Fruit fly (Drosophila melanogaster) whole organism, embryonic: Measurements from ENCODE around the gene CG15286.
A peak's percentile ranks its signal among the peaks of the same experiment; 100 is the strongest.

Experiments used
- CG10366 ChIP-seq: fragments of 200-800 bp; sonication (Bioruptor generic); IDR thresholded peaks from 2 replicates; pipeline ENCODE4 v1.3.6; 2022; ENCODE audit warnings: missing biosample characterization, missing genetic modification characterization
- CG11398 ChIP-seq: fragments of 200-800 bp; sonication (Bioruptor generic); optimal IDR thresholded peaks from 2 replicates; lab custom pipeline; 2016; ENCODE audit warnings: missing biosample characterization, missing genetic modification characterization
- CG11560 ChIP-seq: fragments of 200-800 bp; sonication (Bioruptor generic); IDR thresholded peaks from 3 replicates; pipeline ENCODE4 v1.3.6; 2022; ENCODE audit warnings: missing biosample characterization, missing genetic modification characterization
- CG11695 ChIP-seq: fragments of 200-800 bp; sonication (Bioruptor generic); IDR thresholded peaks from 3 replicates; pipeline ENCODE4 v1.3.6; 2022; ENCODE audit warnings: missing biosample characterization, missing genetic modification characterization
- CG12219 ChIP-seq: fragments of 200-800 bp; sonication (Bioruptor generic); optimal IDR thresholded peaks from 3 replicates; lab custom pipeline; 2018; ENCODE audit warnings: missing biosample characterization, mild to moderate bottlenecking, missing genetic modification characterization
- CG15479 ChIP-seq: fragments of 200-800 bp; sonication (Bioruptor generic); optimal IDR thresholded peaks from 3 replicates; lab custom pipeline; 2019; ENCODE audit warnings: missing biosample characterization, mild to moderate bottlenecking, missing genetic modification characterization, moderate library complexity
- CG15696 ChIP-seq: fragments of 200-800 bp; sonication (Bioruptor generic); optimal IDR thresholded peaks from 2 replicates; lab custom pipeline; 2019; ENCODE audit warnings: missing biosample characterization, mild to moderate bottlenecking, missing genetic modification characterization, moderate library complexity
- CG17912 ChIP-seq: fragments of 200-800 bp; sonication (Bioruptor generic); optimal IDR thresholded peaks from 2 replicates; lab custom pipeline; 2018; ENCODE audit warnings: missing biosample characterization, mild to moderate bottlenecking, missing genetic modification characterization
- CG18619 ChIP-seq: fragments of 200-800 bp; sonication (Bioruptor generic); optimal IDR thresholded peaks from 3 replicates; lab custom pipeline; 2017; ENCODE audit warnings: missing biosample characterization, mild to moderate bottlenecking, missing genetic modification characterization
- CG31224 ChIP-seq: fragments of 200-800 bp; sonication (Bioruptor generic); IDR thresholded peaks from 2 replicates; pipeline ENCODE4 v1.3.6; 2022; ENCODE audit warnings: missing biosample characterization, missing genetic modification characterization
- CG31441 ChIP-seq: fragments of 200-800 bp; sonication (Bioruptor generic); IDR thresholded peaks from 2 replicates; pipeline ENCODE4 v1.3.6; 2022; ENCODE audit warnings: missing biosample characterization, missing genetic modification characterization
- CG34376 ChIP-seq: fragments of 200-800 bp; sonication (Bioruptor generic); optimal IDR thresholded peaks from 2 replicates; lab custom pipeline; 2018; ENCODE audit warnings: missing biosample characterization, mild to moderate bottlenecking, missing genetic modification characterization
- CG4328 ChIP-seq: fragments of 200-800 bp; sonication (Bioruptor generic); optimal IDR thresholded peaks from 3 replicates; lab custom pipeline; 2017; ENCODE audit warnings: missing biosample characterization, missing genetic modification reagents, missing genetic modification characterization
- CG5245 ChIP-seq: fragments of 200-800 bp; sonication (Bioruptor generic); optimal IDR thresholded peaks from 3 replicates; lab custom pipeline; 2016; ENCODE audit warnings: missing biosample characterization, missing genetic modification characterization
- CG9876 ChIP-seq: fragments of 200-800 bp; sonication (Bioruptor generic); optimal IDR thresholded peaks from 2 replicates; lab custom pipeline; 2016; ENCODE audit warnings: missing biosample characterization, missing genetic modification characterization
- Chrac-16 ChIP-seq: fragments of 200-800 bp; sonication (Bioruptor generic); optimal IDR thresholded peaks from 3 replicates; lab custom pipeline; 2016; ENCODE audit warnings: missing biosample characterization, missing genetic modification characterization
- Dek ChIP-seq: fragments of 200-800 bp; sonication (Bioruptor generic); optimal IDR thresholded peaks from 3 replicates; lab custom pipeline; 2019; ENCODE audit warnings: missing biosample characterization, mild to moderate bottlenecking, missing genetic modification characterization, moderate library complexity
- E2f2 ChIP-seq: fragments of 200-800 bp; sonication (Bioruptor generic); IDR thresholded peaks from 2 replicates; pipeline ENCODE4 v1.3.6; 2022; ENCODE audit warnings: missing biosample characterization, missing genetic modification characterization
- GATAe ChIP-seq: fragments of 200-800 bp; sonication (Bioruptor generic); conservative IDR thresholded peaks from 2 replicates; pipeline ENCODE4 v1.3.6; 2022; ENCODE audit warnings: missing biosample characterization, missing genetic modification characterization
- H15 ChIP-seq: fragments of 200-800 bp; sonication (Bioruptor generic); IDR thresholded peaks from 3 replicates; pipeline ENCODE4 v1.3.6; 2022; ENCODE audit warnings: missing biosample characterization, missing genetic modification characterization
- H2.0 ChIP-seq: fragments of 200-800 bp; sonication (Bioruptor generic); IDR thresholded peaks from 2 replicates; pipeline ENCODE4 v1.3.6; 2022; ENCODE audit warnings: missing biosample characterization, missing genetic modification characterization
- HHEX ChIP-seq: fragments of 200-800 bp; sonication (Bioruptor generic); optimal IDR thresholded peaks from 3 replicates; lab custom pipeline; 2017; ENCODE audit warnings: missing biosample characterization, mild to moderate bottlenecking, missing genetic modification characterization, missing genetic modification reagents
- HmgD ChIP-seq: fragments of 200-800 bp; sonication (Bioruptor generic); optimal IDR thresholded peaks from 3 replicates; lab custom pipeline; 2016; ENCODE audit warnings: missing biosample characterization, missing genetic modification characterization
- Hr3 ChIP-seq: fragments of 200-800 bp; sonication (Bioruptor generic); optimal IDR thresholded peaks from 3 replicates; lab custom pipeline; 2016; ENCODE audit warnings: missing biosample characterization, missing genetic modification characterization
- MBD-R2 ChIP-seq: fragments of 200-800 bp; sonication (Bioruptor generic); IDR thresholded peaks from 2 replicates; pipeline ENCODE4 v1.3.6; 2022; ENCODE audit warnings: missing biosample characterization, missing genetic modification characterization
- NK7.1 ChIP-seq: fragments of 200-800 bp; sonication (Bioruptor generic); optimal IDR thresholded peaks from 3 replicates; lab custom pipeline; 2016; ENCODE audit warnings: missing biosample characterization, missing genetic modification characterization
- Neu2 ChIP-seq: fragments of 200-800 bp; sonication (Bioruptor generic); optimal IDR thresholded peaks from 3 replicates; lab custom pipeline; 2016; ENCODE audit warnings: missing biosample characterization, missing genetic modification characterization, borderline replicate concordance
- Six4 ChIP-seq: fragments of 200-800 bp; sonication (Bioruptor generic); optimal IDR thresholded peaks from 2 replicates; lab custom pipeline; 2016; ENCODE audit warnings: missing biosample characterization, missing genetic modification characterization
- Sox102F ChIP-seq: fragments of 200-800 bp; sonication (Bioruptor generic); optimal IDR thresholded peaks from 2 replicates; lab custom pipeline; 2018; ENCODE audit warnings: missing biosample characterization, mild to moderate bottlenecking, missing genetic modification characterization, moderate library complexity
- Ssrp ChIP-seq: fragments of 200-800 bp; sonication (Bioruptor generic); optimal IDR thresholded peaks from 2 replicates; lab custom pipeline; 2018; ENCODE audit warnings: missing biosample characterization, mild to moderate bottlenecking, missing genetic modification characterization, moderate library complexity
- Usf ChIP-seq: fragments of 200-800 bp; sonication (Bioruptor generic); optimal IDR thresholded peaks from 2 replicates; lab custom pipeline; 2017; ENCODE audit warnings: missing genotype, missing biosample characterization, missing genetic modification characterization
- cato ChIP-seq: fragments of 200-800 bp; sonication (Bioruptor generic); optimal IDR thresholded peaks from 2 replicates; lab custom pipeline; 2016; ENCODE audit warnings: missing biosample characterization, missing genetic modification characterization, borderline replicate concordance
- chif ChIP-seq, 2 experiments: fragments of 200-800 bp; sonication (Bioruptor generic); optimal IDR thresholded peaks; 3 replicates each; lab custom pipeline; 2016; ENCODE audit warnings: missing biosample characterization in 2 of 2, missing genetic modification characterization in 2 of 2
- dati ChIP-seq: fragments of 200-800 bp; sonication (Bioruptor generic); IDR thresholded peaks from 2 replicates; pipeline ENCODE4 v1.3.6; 2022; ENCODE audit warnings: missing biosample characterization, missing genetic modification characterization
- dimm ChIP-seq: fragments of 200-800 bp; sonication (Bioruptor generic); IDR thresholded peaks from 2 replicates; pipeline ENCODE4 v1.3.6; 2022; ENCODE audit warnings: missing biosample characterization, missing genetic modification characterization
- ewg ChIP-seq: fragments of 200-800 bp; sonication (Bioruptor generic); optimal IDR thresholded peaks from 3 replicates; lab custom pipeline; 2017; ENCODE audit warnings: mild to moderate bottlenecking, missing biosample characterization, missing genetic modification reagents, missing genetic modification characterization
- fd96Cb ChIP-seq: fragments of 200-800 bp; sonication (Bioruptor generic); optimal IDR thresholded peaks from 2 replicates; lab custom pipeline; 2018; ENCODE audit warnings: missing biosample characterization, mild to moderate bottlenecking, missing genetic modification characterization, moderate library complexity
- gfzf ChIP-seq: fragments of 200-800 bp; sonication (Bioruptor generic); optimal IDR thresholded peaks from 2 replicates; lab custom pipeline; 2016; ENCODE audit warnings: missing biosample characterization, mild to moderate bottlenecking, missing genetic modification characterization, moderate library complexity
- gsb ChIP-seq: fragments of 200-800 bp; sonication (Bioruptor generic); IDR thresholded peaks from 2 replicates; pipeline ENCODE4 v1.3.6; 2022; ENCODE audit warnings: missing biosample characterization, missing genetic modification characterization
- insv ChIP-seq, 2 experiments: fragments of 200-800 bp; sonication (Bioruptor generic); optimal IDR thresholded peaks; 3 replicates each; lab custom pipeline; 2016 to 2018; ENCODE audit warnings: missing biosample characterization in 2 of 2, missing genetic modification characterization in 2 of 2
- kah ChIP-seq: fragments of 200-800 bp; sonication (Bioruptor generic); optimal IDR thresholded peaks from 2 replicates; lab custom pipeline; 2018; ENCODE audit warnings: missing biosample characterization, mild to moderate bottlenecking, missing genetic modification characterization
- maf-S ChIP-seq: fragments of 200-800 bp; sonication (Bioruptor generic); optimal IDR thresholded peaks from 2 replicates; lab custom pipeline; 2016; ENCODE audit warnings: missing biosample characterization, missing genetic modification characterization
- mirr ChIP-seq: fragments of 200-800 bp; sonication (Bioruptor generic); optimal IDR thresholded peaks from 3 replicates; lab custom pipeline; 2018; ENCODE audit warnings: missing biosample characterization, mild to moderate bottlenecking, missing genetic modification characterization
- pros ChIP-seq: fragments of 200-800 bp; sonication (Bioruptor generic); optimal IDR thresholded peaks from 3 replicates; lab custom pipeline; 2019; ENCODE audit warnings: missing biosample characterization, mild to moderate bottlenecking, missing genetic modification characterization, moderate library complexity
- sisA ChIP-seq: fragments of 200-800 bp; sonication (Bioruptor generic); IDR thresholded peaks from 2 replicates; pipeline ENCODE4 v1.3.6; 2022; ENCODE audit warnings: missing biosample characterization, missing genetic modification characterization
- stwl ChIP-seq: fragments of 200-800 bp; sonication (Bioruptor generic); optimal IDR thresholded peaks from 3 replicates; lab custom pipeline; 2018; ENCODE audit warnings: missing biosample characterization, mild to moderate bottlenecking, missing genetic modification characterization, moderate library complexity
- trh ChIP-seq: fragments of 200-800 bp; sonication (Bioruptor generic); optimal IDR thresholded peaks from 2 replicates; lab custom pipeline; 2016; ENCODE audit warnings: missing biosample characterization, missing genetic modification characterization
- vvl ChIP-seq: fragments of 200-800 bp; sonication (Bioruptor generic); IDR thresholded peaks from 2 replicates; pipeline ENCODE4 v1.3.6; 2022; ENCODE audit warnings: missing biosample characterization, missing genetic modification characterization
- wor ChIP-seq: fragments of 200-800 bp; sonication (Bioruptor generic); IDR thresholded peaks from 2 replicates; pipeline ENCODE4 v1.3.6; 2022; ENCODE audit warnings: missing biosample characterization, missing genetic modification characterization

The CG15286 gene

DNA sequence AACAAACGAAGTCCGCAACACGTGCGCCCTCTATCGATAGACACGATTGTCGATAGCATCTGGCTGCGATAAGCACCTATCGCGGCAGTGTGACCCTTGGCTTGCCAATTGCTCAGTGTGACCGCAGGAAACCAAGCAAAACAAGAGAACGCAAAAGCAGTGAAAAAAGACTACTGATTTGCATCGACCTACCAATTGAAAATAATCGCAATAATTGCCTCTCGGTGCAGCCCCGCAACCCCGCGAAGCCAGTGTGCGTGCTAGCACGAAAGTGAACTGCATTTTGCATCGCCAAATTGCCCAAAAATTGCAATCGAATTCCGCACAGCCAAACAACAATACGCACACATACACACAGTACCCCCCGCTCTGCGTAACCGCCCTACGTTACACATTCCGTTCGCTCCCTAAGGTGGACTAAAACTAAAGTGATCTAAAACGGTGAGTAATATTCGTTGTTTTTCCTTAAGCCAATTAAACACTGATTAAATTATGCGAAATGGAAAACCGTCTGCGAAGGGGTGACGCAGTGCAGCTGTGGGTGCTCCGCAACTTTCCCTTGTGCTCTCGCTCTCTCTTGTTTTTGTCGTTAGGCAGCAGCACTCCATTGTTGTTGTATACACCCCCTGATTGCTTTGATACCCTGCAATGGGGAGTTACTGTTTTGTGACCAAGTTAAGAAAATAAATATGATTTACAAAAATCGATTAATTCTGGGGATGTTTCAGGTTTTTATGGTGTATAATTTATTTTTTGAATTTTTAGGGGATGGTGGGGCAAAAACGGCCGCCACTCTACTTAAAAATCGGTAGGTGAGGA lies 17.2 kb downstream of the CG15286 start, which contains the start of gene Rab14 (continued):
- TF ChIP-seq insv (GFP tag; optimal IDR thresholded peaks at IDR 0.05; lab: Kevin White, UChicago): no peak
- TF ChIP-seq Chrac-16: peak; percentile 80
- peak; percentile 87 for TF ChIP-seq Dek (tag; lab: Kevin White, UChicago)
- TF ChIP-seq CG9876: peak; percentile 43
- peak; percentile 88 for TF ChIP-seq Sox102F (GFP tag; lab: Kevin White, UChicago)
- peak; percentile 60 for TF ChIP-seq trh
- TF ChIP-seq H2.0 (GFP tag; lab: Robert Waterston, UW): peak; percentile 70
- TF ChIP-seq CG11560 (tag; lab: Robert Waterston, UW): no peak
- TF ChIP-seq Neu2 (GFP tag; lab: Kevin White, UChicago): peak; percentile 52
- peak; percentile 50 for TF ChIP-seq maf-S (GFP tag; lab: Kevin White, UChicago)
- TF ChIP-seq H15 (GFP tag; lab: Robert Waterston, UW): peak; percentile 58; the same call in 2 of the 3 replicates
- peak; percentile 25 for TF ChIP-seq cato (GFP tag; lab: Kevin White, UChicago)
- TF ChIP-seq GATAe: 0 out of 2 replicates have a peak, but pooled peaks have one; percentile 22
- TF ChIP-seq CG11398 (GFP tag; lab: Kevin White, UChicago): peak; percentile 68
- peak; percentile 81 for TF ChIP-seq HHEX (GFP tag; lab: Kevin White, UChicago)
- TF ChIP-seq Six4: peak; percentile 53
- TF ChIP-seq CG34376 (GFP tag; lab: Kevin White, UChicago): peak; percentile 37
- TF ChIP-seq stwl (tag; lab: Kevin White, UChicago): peak; percentile 91
- TF ChIP-seq dati (GFP tag; lab: Robert Waterston, UW): peak; percentile 18; the same call in 1 of the 2 replicates
- TF ChIP-seq CG11695 (GFP tag; lab: Robert Waterston, UW): peak; percentile 84
- TF ChIP-seq chif (GFP tag; optimal IDR thresholded peaks at IDR 0.05; lab: Kevin White, UChicago): peak; percentile 73 to 77
- TF ChIP-seq CG15479 (GFP tag; lab: Kevin White, UChicago): peak; percentile 48
- TF ChIP-seq CG17912 (GFP tag; lab: Kevin White, UChicago): peak; percentile 78
- TF ChIP-seq Usf (GFP tag; lab: Kevin White, UChicago): peak; percentile 24
- TF ChIP-seq mirr: peak; percentile 23
- TF ChIP-seq CG4328 (GFP tag; lab: Kevin White, UChicago): peak; percentile 61
- TF ChIP-seq CG31224 (GFP tag; lab: Robert Waterston, UW): peak; percentile 65; the same call in 1 of the 2 replicates
- TF ChIP-seq CG18619 (GFP tag; lab: Kevin White, UChicago): peak; percentile 79
- TF ChIP-seq pros: peak; percentile 37
- peak; percentile 70 for TF ChIP-seq fd96Cb
- peak; percentile 77 for TF ChIP-seq CG10366
- TF ChIP-seq Hr3 (GFP tag; lab: Kevin White, UChicago): peak; percentile 72
- TF ChIP-seq HmgD (GFP tag; lab: Kevin White, UChicago): peak; percentile 74
- TF ChIP-seq Ssrp: peak; percentile 73
- TF ChIP-seq NK7.1 (GFP tag; lab: Kevin White, UChicago): peak; percentile 34
- TF ChIP-seq dimm (GFP tag; lab: Robert Waterston, UW): peak; percentile 15; the same call in 1 of the 2 replicates
- TF ChIP-seq vvl (GFP tag; lab: Robert Waterston, UW): peak; percentile 93
- TF ChIP-seq kah (GFP tag; lab: Kevin White, UChicago): peak; percentile 52
- peak; percentile 71 for TF ChIP-seq sisA (GFP tag; lab: Robert Waterston, UW)
- peak; percentile 68 for TF ChIP-seq ewg (GFP tag; lab: Kevin White, UChicago)
- peak; percentile 63 for TF ChIP-seq gsb
- peak; percentile 70 for TF ChIP-seq CG31441 (GFP tag; lab: Robert Waterston, UW)
- peak; percentile 49 for TF ChIP-seq CG15696
- peak; percentile 66 for TF ChIP-seq wor (GFP tag; lab: Robert Waterston, UW)
- TF ChIP-seq E2f2 (GFP tag; lab: Robert Waterston, UW): peak; percentile 46
- peak; percentile 76 for TF ChIP-seq CG12219
- peak; percentile 48 for TF ChIP-seq CG5245 (GFP tag; lab: Kevin White, UChicago)
- peak; percentile 87 for TF ChIP-seq MBD-R2 (GFP tag; lab: Robert Waterston, UW)
- peak; percentile 90 for TF ChIP-seq gfzf
